Worm (Caenorhabditis elegans): ENCODE results near the gene C54F6.3.

ce11 chrV:7524447-7524846, 8.6 kb upstream of the C54F6.3 start, which contains the start of gene C54F6.20:
- TF ChIP-seq ama-1 (optimal IDR thresholded peaks at IDR 0.05) (no peak), nhr-11 (tag; optimal IDR thresholded peaks at IDR 0.05) (no peak)
